Worm (Caenorhabditis elegans): ENCODE measurements around the gene C35A11.4.
A peak's percentile ranks its signal among the peaks of the same experiment; 100 is the strongest.

C35A11.4 gene

DNA sequence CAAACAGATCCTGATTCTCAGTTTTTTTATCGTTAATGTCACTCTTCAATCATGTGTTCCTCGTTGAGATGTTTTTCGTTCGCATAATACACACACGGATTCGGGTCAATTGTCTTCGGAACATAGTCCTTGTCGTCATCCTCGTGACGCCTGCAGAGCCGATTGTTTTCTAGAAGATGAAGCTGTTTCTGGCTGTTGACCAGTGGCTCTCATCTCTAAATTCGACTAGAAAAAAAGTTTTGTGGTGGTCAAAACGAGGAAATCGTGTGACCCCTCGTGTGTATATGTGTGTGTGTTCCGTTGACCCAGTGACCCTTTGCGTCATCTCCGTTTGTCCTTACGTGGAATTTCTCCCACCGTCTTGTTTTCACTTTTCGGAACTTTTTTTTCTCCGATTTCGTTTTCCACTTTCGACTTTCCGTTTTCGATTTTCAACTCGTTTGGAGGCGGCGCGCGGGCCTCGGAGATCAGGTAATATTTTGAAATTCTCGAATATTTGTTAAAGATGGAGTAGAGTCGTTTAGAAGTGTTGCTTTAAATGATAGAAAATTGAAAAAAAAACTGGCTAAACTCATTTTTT lies 6.9 kb downstream of the C35A11.4 start, which contains the start of gene C35A11.2:
TSS of gene C35A11.2 (plus strand) at position 386 of the 580 bp plus-strand sequence.
- peak; percentile 73 for TF ChIP-seq nhr-23 (tag; optimal IDR thresholded peaks at IDR 0.05)
- TF ChIP-seq lin-15B (tag; optimal IDR thresholded peaks at IDR 0.05) = peak; percentile 6
- TF ChIP-seq elt-1 (tag; optimal IDR thresholded peaks at IDR 0.05) = no peak

DNA sequence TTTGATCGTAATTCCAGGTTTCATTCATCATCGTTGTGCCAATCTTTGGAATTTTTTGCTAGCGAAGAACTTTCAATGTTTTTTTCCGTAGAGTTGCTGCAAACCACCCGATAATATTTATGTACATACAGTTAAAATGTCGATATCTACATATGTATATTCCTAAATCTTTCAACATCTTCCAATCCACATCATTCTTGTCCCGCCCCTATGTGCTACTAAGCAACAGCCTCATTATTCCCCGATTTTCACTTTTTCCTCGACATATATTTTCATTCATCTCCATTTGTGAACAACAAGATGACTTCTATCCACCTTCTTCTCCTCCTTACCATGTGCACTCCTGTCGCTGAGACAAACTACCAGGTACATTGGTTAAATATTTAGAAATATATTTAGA lies 20.8 kb downstream of the C35A11.4 start, which contains the start of gene C35A11.3:
TSS of gene C35A11.3 (plus strand) at position 301 of the 400 bp plus-strand sequence.
- TF ChIP-seq lin-15B (tag; optimal IDR thresholded peaks at IDR 0.05) (no peak), mdl-1 (tag; optimal IDR thresholded peaks at IDR 0.05) (no peak), nhr-237 (tag; optimal IDR thresholded peaks at IDR 0.05) (no peak), nhr-12 (tag; optimal IDR thresholded peaks at IDR 0.05) (no peak), fkh-2 (tag; optimal IDR thresholded peaks at IDR 0.05) (no peak), nhr-28 (tag; optimal IDR thresholded peaks at IDR 0.05) (no peak), mml-1 (tag; optimal IDR thresholded peaks at IDR 0.05) (no peak), elt-3 (tag; optimal IDR thresholded peaks at IDR 0.05) (no peak), pha-4 (tag; optimal IDR thresholded peaks at IDR 0.05) (no peak), lin-39 (tag; optimal IDR thresholded peaks at IDR 0.05) (no peak), egl-5 (tag; optimal IDR thresholded peaks at IDR 0.05) (no peak), aly-2 (tag; optimal IDR thresholded peaks at IDR 0.05) (no peak), elt-1 (tag; optimal IDR thresholded peaks at IDR 0.05) (no peak), nhr-23 (tag; optimal IDR thresholded peaks at IDR 0.05) (no peak), ztf-4 (tag; optimal IDR thresholded peaks at IDR 0.05) (no peak), lsy-12 (tag; optimal IDR thresholded peaks at IDR 0.05) (no peak), ceh-16 (tag; optimal IDR thresholded peaks at IDR 0.05) (no peak)

DNA sequence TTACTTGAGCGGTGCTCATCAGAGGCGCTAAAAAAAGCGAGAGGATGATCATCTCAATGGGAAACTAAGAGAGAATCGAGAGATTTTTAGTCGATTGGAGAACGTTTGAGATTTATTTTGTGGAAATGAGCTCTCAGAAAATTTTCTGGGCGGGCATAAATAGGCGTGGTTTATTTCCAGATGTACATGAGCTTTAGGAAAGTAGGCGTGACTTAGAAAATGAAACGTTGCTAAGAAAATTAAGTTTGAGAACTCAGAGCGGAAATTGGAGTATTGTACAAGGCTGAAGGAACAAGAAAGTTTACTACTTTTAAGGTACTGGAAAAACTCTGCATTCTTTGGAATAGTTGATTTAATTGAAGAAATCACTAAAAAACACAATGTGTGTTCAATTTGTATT lies 24.2 kb downstream of the C35A11.4 start, which contains the start of gene T09D3.9:
TSS of gene T09D3.9 (minus strand) at position 101 of the 400 bp plus-strand sequence.
- no peak for TF ChIP-seq pha-4 (tag; optimal IDR thresholded peaks at IDR 0.05)
- TF ChIP-seq lsy-12 (tag; optimal IDR thresholded peaks at IDR 0.05) = no peak
- no peak for TF ChIP-seq sea-2 (GFP tag; optimal IDR thresholded peaks at IDR 0.05)
- TF ChIP-seq hmg-11 (tag; optimal IDR thresholded peaks at IDR 0.05) = no peak
- no peak for TF ChIP-seq nhr-43 (tag; optimal IDR thresholded peaks at IDR 0.05; ENCODE audit: poor library complexity, severe bottlenecking)
- no peak for TF ChIP-seq jun-1 (tag; optimal IDR thresholded peaks at IDR 0.05)
- TF ChIP-seq nfya-1 (tag; optimal IDR thresholded peaks at IDR 0.05; ENCODE audit: insufficient read depth) = no peak
- TF ChIP-seq nhr-28 (tag; optimal IDR thresholded peaks at IDR 0.05) = no peak
- TF ChIP-seq fkh-2 (tag; optimal IDR thresholded peaks at IDR 0.05) = no peak
- TF ChIP-seq nhr-67 (tag; optimal IDR thresholded peaks at IDR 0.05) = no peak
- no peak for TF ChIP-seq lin-39 (tag; optimal IDR thresholded peaks at IDR 0.05)
- no peak for TF ChIP-seq fkh-10 (GFP tag; optimal IDR thresholded peaks at IDR 0.05)
- TF ChIP-seq unc-39 (tag; optimal IDR thresholded peaks at IDR 0.05) = no peak
- TF ChIP-seq ztf-4 (tag; optimal IDR thresholded peaks at IDR 0.05) = no peak
- no peak for TF ChIP-seq elt-1 (tag; optimal IDR thresholded peaks at IDR 0.05)
- TF ChIP-seq eor-1 (tag; optimal IDR thresholded peaks at IDR 0.05) = no peak
- TF ChIP-seq ceh-9 (tag; optimal IDR thresholded peaks at IDR 0.05) = no peak
- TF ChIP-seq ama-1 (optimal IDR thresholded peaks at IDR 0.05) = no peak

DNA sequence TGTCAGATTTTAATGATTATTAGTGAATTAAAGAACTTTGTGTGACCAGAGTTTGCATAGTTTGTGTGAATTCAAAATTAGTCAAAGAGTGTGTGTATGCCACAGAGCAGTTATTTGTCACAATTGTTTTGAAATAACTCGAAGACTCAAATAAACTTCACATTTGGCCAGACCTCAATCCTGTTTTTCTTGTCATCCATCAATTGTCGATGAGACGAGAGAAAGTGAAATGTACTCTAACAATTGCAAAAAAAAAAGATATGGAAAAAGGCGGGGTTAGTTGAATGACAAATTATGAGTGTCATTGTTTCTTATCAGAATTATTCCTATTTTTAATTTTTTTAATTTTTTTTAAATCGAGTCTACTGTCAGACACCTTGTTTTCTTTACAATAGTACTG lies 28.1 kb downstream of the C35A11.4 start, which contains the start of gene T09D3.8:
TSS of gene T09D3.8 (plus strand) at position 301 of the 400 bp plus-strand sequence.
- TF ChIP-seq R02D3.7 (tag; optimal IDR thresholded peaks at IDR 0.05) (no peak), pqm-1 (tag; optimal IDR thresholded peaks at IDR 0.05) (no peak), unc-62 (GFP tag; optimal IDR thresholded peaks at IDR 0.05) (no peak), ama-1 (optimal IDR thresholded peaks at IDR 0.05) (no peak), nhr-23 (tag; optimal IDR thresholded peaks at IDR 0.05) (no peak), nfya-1 (tag; optimal IDR thresholded peaks at IDR 0.05; ENCODE audit: insufficient read depth) (no peak), pha-4 (tag; optimal IDR thresholded peaks at IDR 0.05) (no peak), fos-1 (tag; optimal IDR thresholded peaks at IDR 0.05) (no peak), zag-1 (tag; optimal IDR thresholded peaks at IDR 0.05) (no peak), ceh-9 (tag; optimal IDR thresholded peaks at IDR 0.05) (no peak)

DNA sequence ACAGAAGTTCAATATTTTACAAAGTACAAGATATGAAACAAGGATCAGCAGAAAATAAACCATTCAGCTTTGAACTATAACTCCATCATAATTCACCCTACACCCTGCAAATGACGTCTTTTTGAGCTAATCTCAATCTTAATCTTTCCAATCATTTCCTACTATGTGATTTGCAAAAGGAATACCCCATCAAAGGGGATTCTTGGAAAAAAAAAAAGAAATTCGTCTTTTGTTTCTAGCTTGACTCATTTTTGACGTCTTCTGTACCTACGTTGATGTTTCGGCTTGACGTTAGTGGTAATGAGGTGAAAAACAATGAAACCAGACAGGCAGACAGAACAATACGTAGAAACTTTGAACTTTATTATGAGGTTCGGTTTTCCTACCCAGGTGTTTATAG lies 30.7 kb downstream of the C35A11.4 start:
- TF ChIP-seq ztf-4 (tag; optimal IDR thresholded peaks at IDR 0.05) (no peak), mdl-1 (tag; optimal IDR thresholded peaks at IDR 0.05) (no peak), eor-1 (tag; optimal IDR thresholded peaks at IDR 0.05) (no peak)

All from whole organism, L3 larva.